Worm (Caenorhabditis elegans): ENCODE measurements around the gene dnpp-1.

dnpp-1 gene

DNA sequence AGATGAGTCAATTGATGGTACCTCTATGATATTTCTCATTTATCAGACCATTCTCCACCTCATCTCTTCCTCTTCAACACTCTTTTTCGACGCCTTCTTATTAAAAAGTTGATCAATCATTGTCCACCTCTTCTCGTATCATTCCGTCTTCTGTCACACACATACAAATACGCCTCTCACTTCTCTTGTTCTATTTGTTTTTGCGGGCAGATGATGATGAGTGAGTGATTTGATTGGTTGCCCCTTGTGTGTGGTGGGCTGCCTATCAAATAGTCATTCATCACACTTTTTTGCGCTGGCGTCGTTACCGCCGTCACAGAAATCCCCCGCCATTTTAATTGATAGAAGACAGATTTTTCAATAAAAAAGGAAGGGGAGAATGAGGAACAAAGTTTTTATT is 50.9 kb downstream of the dnpp-1 start:
- TF ChIP-seq ham-2 (GFP tag; optimal IDR thresholded peaks at IDR 0.05) (no peak), nhr-28 (tag; optimal IDR thresholded peaks at IDR 0.05) (no peak), ceh-43 (GFP tag; optimal IDR thresholded peaks at IDR 0.05) (no peak), unc-62 (GFP tag; optimal IDR thresholded peaks at IDR 0.05) (peak; percentile 59), tbx-8 (GFP tag; optimal IDR thresholded peaks at IDR 0.05) (no peak), lin-32 (GFP tag; optimal IDR thresholded peaks at IDR 0.05) (no peak), ztf-11 (tag; optimal IDR thresholded peaks at IDR 0.05) (no peak)

DNA sequence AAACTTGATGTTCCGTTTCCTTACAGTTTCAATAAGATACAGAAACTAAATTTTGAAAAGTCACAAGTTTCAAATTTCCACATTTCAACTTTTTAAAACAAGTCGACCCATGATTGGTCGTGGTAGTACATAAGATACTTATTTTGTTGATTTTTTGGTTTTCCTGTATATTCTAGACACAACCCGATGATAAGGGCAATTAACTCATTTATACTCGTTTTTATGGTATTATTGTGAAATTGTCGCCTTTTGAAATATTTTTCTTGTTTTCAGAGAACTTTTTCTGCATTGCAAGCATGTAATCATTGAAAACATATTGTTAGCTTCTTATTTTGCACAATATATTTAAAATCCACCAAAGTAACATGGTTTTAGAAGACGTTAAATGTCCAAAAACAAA is 51.6 kb downstream of the dnpp-1 start:
- TF ChIP-seq sptf-1 (tag; optimal IDR thresholded peaks at IDR 0.05) = no peak

All from whole organism, mixed stage, embryonic.